Fruit fly (Drosophila melanogaster) whole organism, adult: ENCODE measurements around the gene pyd.
A peak's percentile ranks its signal among the peaks of the same experiment; 100 is the strongest.

Source experiments
- CG11617 ChIP-seq: fragments of 200-800 bp; sonication (Bioruptor generic); optimal IDR thresholded peaks from 2 replicates; lab custom pipeline; 2017; ENCODE audit warnings: mild to moderate bottlenecking, missing biosample characterization, missing genetic modification reagents, missing genetic modification characterization
- CG12768 ChIP-seq: fragments of 200-800 bp; sonication (Bioruptor generic); optimal IDR thresholded peaks from 2 replicates; lab custom pipeline; 2017; ENCODE audit warnings: missing biosample characterization, missing genetic modification characterization, mild to moderate bottlenecking, moderate library complexity, missing genetic modification reagents
- CG14711 ChIP-seq: fragments of 200-800 bp; sonication (Bioruptor generic); optimal IDR thresholded peaks from 2 replicates; lab custom pipeline; 2018; ENCODE audit warnings: missing biosample characterization, mild to moderate bottlenecking, missing genetic modification characterization, moderate library complexity
- CG1620 ChIP-seq: fragments of 200-800 bp; sonication (Bioruptor generic); optimal IDR thresholded peaks from 2 replicates; lab custom pipeline; 2016; ENCODE audit warnings: missing biosample characterization, missing genetic modification characterization
- CG33017 ChIP-seq: fragments of 200-800 bp; sonication (Bioruptor generic); optimal IDR thresholded peaks from 2 replicates; lab custom pipeline; 2018; ENCODE audit warnings: missing biosample characterization, mild to moderate bottlenecking, missing genetic modification characterization, moderate library complexity
- CG5204 ChIP-seq: fragments of 200-800 bp; sonication (Bioruptor generic); optimal IDR thresholded peaks from 2 replicates; lab custom pipeline; 2016; ENCODE audit warnings: missing biosample characterization, missing genetic modification characterization
- CG7045 ChIP-seq: fragments of 200-800 bp; sonication (Bioruptor generic); optimal IDR thresholded peaks from 2 replicates; lab custom pipeline; 2017; ENCODE audit warnings: missing biosample characterization, mild to moderate bottlenecking, missing genetic modification characterization
- CG7101 ChIP-seq: fragments of 200-800 bp; sonication (Bioruptor generic); optimal IDR thresholded peaks from 2 replicates; lab custom pipeline; 2018; ENCODE audit warnings: missing biosample characterization, mild to moderate bottlenecking, missing genetic modification characterization, moderate library complexity
- Clk ChIP-seq: fragments of 200-800 bp; sonication (Bioruptor generic); optimal IDR thresholded peaks from 2 replicates; lab custom pipeline; 2017; ENCODE audit warnings: missing biosample characterization, missing genetic modification characterization
- Crg-1 ChIP-seq: fragments of 200-800 bp; sonication (Bioruptor generic); optimal IDR thresholded peaks from 2 replicates; lab custom pipeline; 2016; ENCODE audit warnings: missing biosample characterization, missing genetic modification characterization
- Hr96 ChIP-seq: fragments of 200-800 bp; sonication (Bioruptor generic); optimal IDR thresholded peaks from 2 replicates; lab custom pipeline; 2016; ENCODE audit warnings: missing biosample characterization, missing genetic modification characterization
- Mnt ChIP-seq: fragments of 200-800 bp; sonication (Bioruptor generic); optimal IDR thresholded peaks from 2 replicates; lab custom pipeline; 2016; ENCODE audit warnings: missing biosample characterization, mild to moderate bottlenecking, missing genetic modification characterization
- bab1 ChIP-seq: fragments of 200-800 bp; sonication (Bioruptor generic); optimal IDR thresholded peaks from 3 replicates; lab custom pipeline; 2019; ENCODE audit warnings: missing biosample characterization, mild to moderate bottlenecking, missing genetic modification characterization, moderate library complexity
- cic ChIP-seq: fragments of 200-800 bp; sonication (Bioruptor generic); optimal IDR thresholded peaks from 2 replicates; lab custom pipeline; 2017; ENCODE audit warnings: missing biosample characterization, mild to moderate bottlenecking, missing genetic modification characterization, moderate library complexity
- cnc ChIP-seq, 2 experiments: fragments of >200 bp; optimal IDR thresholded peaks; 2 replicates each; lab custom pipeline; 2017
- kay ChIP-seq: fragments of 200-800 bp; sonication (Bioruptor generic); peaks from one replicate; lab custom pipeline; 2016; ENCODE audit warnings: missing biosample characterization, missing genetic modification characterization, borderline replicate concordance
- ovo ChIP-seq: fragments of 200-800 bp; sonication (Bioruptor generic); optimal IDR thresholded peaks from 2 replicates; lab custom pipeline; 2016; ENCODE audit warnings: missing biosample characterization, missing genetic modification characterization
- pad ChIP-seq: fragments of 200-800 bp; sonication (Bioruptor generic); optimal IDR thresholded peaks from 3 replicates; lab custom pipeline; 2017; ENCODE audit warnings: missing biosample characterization, missing genetic modification characterization, mild to moderate bottlenecking, moderate library complexity, missing genetic modification reagents
- tj ChIP-seq: fragments of 200-800 bp; sonication (Bioruptor generic); optimal IDR thresholded peaks from 3 replicates; lab custom pipeline; 2017; ENCODE audit warnings: missing biosample characterization, mild to moderate bottlenecking, missing genetic modification characterization, moderate library complexity
- toe ChIP-seq: fragments of 200-800 bp; sonication (Bioruptor generic); optimal IDR thresholded peaks from 2 replicates; lab custom pipeline; 2016; ENCODE audit warnings: missing biosample characterization, missing genetic modification characterization

pyd gene

DNA sequence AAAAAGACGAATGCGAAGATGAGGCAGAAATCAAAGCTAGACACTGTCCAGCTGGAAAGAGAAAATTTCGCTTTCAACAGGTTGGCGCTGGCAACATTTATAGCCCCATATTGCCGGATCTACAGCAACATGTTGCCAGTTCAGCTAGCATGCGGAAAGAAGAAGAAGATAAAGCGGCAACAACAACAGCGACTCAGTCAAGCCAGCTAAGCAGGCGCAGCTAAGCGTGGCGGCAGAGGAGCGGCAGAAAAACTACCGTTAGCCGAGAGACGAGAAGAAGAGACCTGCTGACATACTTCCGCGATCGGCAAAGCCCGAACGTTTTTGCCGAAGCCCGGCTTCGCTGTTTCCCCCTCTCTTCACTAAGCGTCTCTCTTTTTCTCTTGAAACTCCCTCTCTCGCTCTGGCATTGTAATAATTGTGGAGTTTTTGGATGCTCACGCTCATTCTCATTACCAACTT, 23.7 kb upstream of the pyd start:
- TF ChIP-seq ovo (peak; percentile 93), cnc (optimal IDR thresholded peaks at IDR 0.05; lab: Kevin White, UChicago) (no peak), pad (GFP tag; lab: Kevin White, UChicago) (peak; percentile 69)

DNA sequence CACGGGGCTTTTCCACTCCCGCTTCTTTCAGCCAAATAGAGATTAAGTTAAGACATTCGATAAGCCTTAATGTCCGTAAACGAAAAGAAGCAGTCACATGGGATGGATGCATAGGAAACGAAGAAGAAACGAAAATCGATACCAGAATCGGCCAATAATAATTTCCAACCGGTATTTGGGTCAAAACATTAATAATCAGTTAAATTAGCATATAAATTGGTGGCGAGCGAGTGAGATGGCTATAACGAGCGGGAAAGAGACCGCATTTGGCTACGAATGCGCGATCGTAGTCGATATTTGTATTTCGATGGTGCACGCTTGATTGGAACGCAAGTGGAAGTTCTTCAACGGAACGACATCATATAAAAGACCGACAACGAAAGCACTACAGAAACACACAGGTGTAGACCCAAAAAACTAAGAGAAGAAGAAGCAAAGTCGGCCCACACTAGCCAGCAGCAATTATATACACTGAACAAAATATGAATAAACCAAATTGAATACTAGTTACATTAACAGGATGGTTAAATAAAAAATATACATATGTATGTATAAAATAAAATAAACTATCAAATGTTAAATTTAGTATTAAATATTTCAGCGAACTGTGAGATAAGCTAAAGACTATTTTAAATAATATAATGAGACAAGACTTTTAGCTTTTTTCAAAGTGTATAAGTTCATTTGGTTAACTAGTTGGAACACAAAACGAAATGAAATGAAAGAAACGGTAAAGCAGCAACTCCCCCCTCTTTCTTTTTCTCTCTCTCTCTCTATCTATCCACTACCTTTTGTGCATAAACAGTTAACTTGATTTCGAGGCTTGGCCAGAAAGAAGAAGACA, 23.0 kb upstream of the pyd start:
- no peak for TF ChIP-seq CG33017 (tag; lab: Kevin White, UChicago)
- peak; percentile 76 for TF ChIP-seq pad (GFP tag; lab: Kevin White, UChicago)
- TF ChIP-seq tj (GFP tag; lab: Kevin White, UChicago): no peak
- TF ChIP-seq Hr96 (GFP tag; lab: Kevin White, UChicago): no peak
- TF ChIP-seq CG5204 (GFP tag; lab: Kevin White, UChicago): no peak
- TF ChIP-seq kay (GFP tag; lab: Kevin White, UChicago): no peak
- TF ChIP-seq CG1620: no peak

dm6 chr3R:8949334-8950066, 17.8 kb upstream of the pyd start:
- TF ChIP-seq Crg-1: no peak
- no peak for TF ChIP-seq tj (GFP tag; lab: Kevin White, UChicago)
- TF ChIP-seq CG5204 (GFP tag; lab: Kevin White, UChicago): no peak
- TF ChIP-seq kay (GFP tag; lab: Kevin White, UChicago): no peak
- no peak for TF ChIP-seq Mnt (GFP tag; lab: Kevin White, UChicago)
- TF ChIP-seq bab1 (GFP tag; lab: Kevin White, UChicago): no peak
- no peak for TF ChIP-seq cic (GFP tag; lab: Kevin White, UChicago)
- TF ChIP-seq CG33017 (tag; lab: Kevin White, UChicago): no peak
- TF ChIP-seq toe: no peak
- no peak for TF ChIP-seq CG11617 (GFP tag; lab: Kevin White, UChicago)
- no peak for TF ChIP-seq cnc (optimal IDR thresholded peaks at IDR 0.05; lab: Kevin White, UChicago)
- TF ChIP-seq CG1620: no peak
- no peak for TF ChIP-seq CG12768
- no peak for TF ChIP-seq CG7101 (tag; lab: Kevin White, UChicago)
- TF ChIP-seq ovo: no peak
- TF ChIP-seq pad (GFP tag; lab: Kevin White, UChicago): no peak
- TF ChIP-seq Clk: no peak

DNA sequence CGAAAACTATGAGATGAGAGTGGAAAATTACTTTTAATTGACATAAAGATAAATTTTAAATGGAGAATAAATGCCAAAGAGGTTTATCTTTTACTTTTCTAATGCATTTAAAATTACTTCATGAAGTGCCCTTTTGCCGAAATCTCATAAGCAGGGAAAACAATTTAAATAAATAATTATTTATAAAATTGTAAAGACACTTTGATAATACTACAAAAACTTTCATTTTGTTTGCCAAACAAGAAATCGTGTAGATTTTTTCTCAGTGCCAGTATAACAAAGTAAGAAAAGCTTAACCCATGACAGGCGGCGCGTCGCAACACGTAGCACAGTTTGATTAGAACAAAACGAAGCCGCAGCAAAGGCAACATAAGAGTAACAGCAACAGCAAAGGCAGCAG, 17.2 kb upstream of the pyd start:
- TF ChIP-seq CG11617 (GFP tag; lab: Kevin White, UChicago) (no peak), CG33017 (tag; lab: Kevin White, UChicago) (no peak), pad (GFP tag; lab: Kevin White, UChicago) (no peak), kay (GFP tag; lab: Kevin White, UChicago) (no peak), cic (GFP tag; lab: Kevin White, UChicago) (no peak), cnc (optimal IDR thresholded peaks at IDR 0.05; lab: Kevin White, UChicago) (no peak), Crg-1 (no peak), CG1620 (no peak), CG14711 (tag; lab: Kevin White, UChicago) (no peak), tj (GFP tag; lab: Kevin White, UChicago) (no peak), bab1 (GFP tag; lab: Kevin White, UChicago) (no peak), Mnt (GFP tag; lab: Kevin White, UChicago) (no peak), Clk (no peak), Hr96 (GFP tag; lab: Kevin White, UChicago) (no peak), CG7045 (GFP tag; lab: Kevin White, UChicago) (no peak), CG12768 (no peak), CG5204 (GFP tag; lab: Kevin White, UChicago) (no peak), ovo (no peak), toe (no peak), CG7101 (tag; lab: Kevin White, UChicago) (no peak)

DNA sequence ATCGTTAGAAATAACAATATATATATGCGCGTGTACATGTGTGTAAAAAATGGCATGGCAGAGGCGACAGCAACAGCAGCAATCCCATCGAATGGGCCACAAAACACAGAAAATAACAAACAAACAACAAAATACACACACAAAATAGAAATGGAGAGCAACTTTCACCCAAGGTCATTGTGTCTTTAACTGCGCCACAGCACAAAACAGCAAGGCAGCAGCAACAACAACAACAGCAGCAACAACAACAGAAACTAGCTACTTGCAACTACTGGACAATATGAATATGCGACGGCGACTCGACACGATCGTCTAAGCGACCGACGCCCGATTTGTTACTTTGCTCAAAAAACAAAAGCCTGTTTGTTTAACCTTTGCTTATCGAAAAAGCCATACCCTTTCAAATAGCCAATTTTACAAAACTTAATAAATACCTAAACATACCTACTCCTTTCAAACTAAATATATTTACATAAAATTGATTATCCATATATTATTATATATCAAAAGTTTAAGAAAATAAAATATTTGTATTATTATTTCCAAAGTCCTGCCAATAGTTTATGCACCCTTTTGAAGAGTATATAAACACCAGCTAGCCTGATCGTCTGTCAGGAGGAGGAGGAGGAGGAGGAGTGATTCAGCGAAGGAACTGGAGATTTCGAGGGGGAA, 16.2 kb upstream of the pyd start:
- TF ChIP-seq cnc (optimal IDR thresholded peaks at IDR 0.05; lab: Kevin White, UChicago): no peak
- no peak for TF ChIP-seq Crg-1
- TF ChIP-seq kay (GFP tag; lab: Kevin White, UChicago): no peak
- no peak for TF ChIP-seq CG1620
- TF ChIP-seq CG14711 (tag; lab: Kevin White, UChicago): no peak
- TF ChIP-seq Mnt (GFP tag; lab: Kevin White, UChicago): no peak
- TF ChIP-seq CG5204 (GFP tag; lab: Kevin White, UChicago): no peak
- no peak for TF ChIP-seq cic (GFP tag; lab: Kevin White, UChicago)
- TF ChIP-seq Clk: no peak
- TF ChIP-seq toe: no peak
- no peak for TF ChIP-seq bab1 (GFP tag; lab: Kevin White, UChicago)
- no peak for TF ChIP-seq CG33017 (tag; lab: Kevin White, UChicago)
- no peak for TF ChIP-seq tj (GFP tag; lab: Kevin White, UChicago)
- no peak for TF ChIP-seq pad (GFP tag; lab: Kevin White, UChicago)
- TF ChIP-seq ovo: no peak
